Worm (Caenorhabditis elegans) whole organism, L1 larva: ENCODE results near the gene M04C3.1.

Source experiments
- blmp-1 ChIP-seq: fragments of 150-350 bp; optimal IDR thresholded peaks from 2 replicates; lab custom pipeline; 2014; ENCODE audit warnings: missing biosample characterization, missing genetic modification characterization
- lin-39 ChIP-seq: fragments of 150-350 bp; optimal IDR thresholded peaks from 2 replicates; lab custom pipeline; 2014; ENCODE audit warnings: missing biosample characterization, missing genetic modification reagents, missing genetic modification characterization
- nhr-47 ChIP-seq: sonication (generic microtip); optimal IDR thresholded peaks from 2 replicates; lab custom pipeline; 2016; ENCODE audit warnings: mild to moderate bottlenecking, missing genetic modification characterization, moderate library complexity, missing compliant biosample characterization

DNA sequence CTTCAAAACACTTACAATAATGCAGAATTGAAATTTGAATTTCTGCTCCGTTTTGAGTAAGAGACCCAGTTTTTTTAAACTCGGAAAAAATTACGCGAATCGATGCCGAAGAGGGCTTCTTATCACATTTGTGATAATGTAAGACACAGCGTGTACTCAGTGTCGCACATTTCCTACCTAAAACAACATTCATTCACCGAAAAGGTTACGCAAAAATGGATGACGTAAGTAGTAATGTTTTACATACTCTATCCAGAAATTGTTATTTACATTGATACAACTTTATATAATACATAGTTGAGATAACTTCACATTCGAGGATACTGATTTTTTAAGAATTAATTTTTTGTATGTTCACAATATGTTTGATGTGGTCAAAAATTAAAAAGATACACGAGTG is 28.9 kb downstream of the M04C3.1 start, which contains the start of the genes C25F9.4 and C25F9.9:
- TF ChIP-seq lin-39 (tag; lab: Kevin White, UChicago), result no peak
- no peak for TF ChIP-seq blmp-1 (tag; lab: Kevin White, UChicago)
- no peak for TF ChIP-seq nhr-47 (tag; lab: Kevin White, UChicago)
